1 fruit fly cellular context compared by ENCODE assay signal in the genomic region with DNA sequence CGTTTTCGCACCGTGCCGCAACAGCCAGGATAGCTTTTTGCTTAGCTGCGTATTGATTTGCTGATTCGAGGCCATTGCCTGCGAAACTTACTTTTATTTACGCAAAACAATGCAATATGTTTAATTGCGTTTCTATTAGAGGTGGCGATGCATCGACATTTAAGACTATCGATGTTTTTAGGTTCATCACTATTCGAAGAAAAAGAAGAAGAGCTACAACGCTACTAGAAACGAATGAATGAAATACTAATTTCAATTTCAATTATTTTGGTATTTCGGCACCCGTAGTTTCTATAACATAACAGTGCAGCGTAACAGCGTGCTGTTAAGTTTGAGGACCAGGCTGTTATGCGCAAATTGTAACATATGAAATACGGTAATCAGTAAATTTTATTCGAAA.
TF ChIP-seq lines count a peak whose summit lies in the region.

Gene Tpt (minus strand): TSS at position 155 of the 400 bp plus-strand sequence.
Gene mkg-p (minus strand): TSS at position 155 of the 400 bp plus-strand sequence.
Gene CG13667 (plus strand): TSS at position 332 of the 400 bp plus-strand sequence.

TF ChIP-seq in whole organism, embryonic, 481 proteins besides CTCF, POLR2A, EP300 and RAD21 (continued from another document):
- TF ChIP-seq mld (GFP tag; IDR thresholded peaks at IDR 0.05; lab: Robert Waterston, UW; ENCODE audit: partially characterized antibody) (peak; percentile 82; the same call in 2 of the 3 replicates), CG3163 (GFP tag; optimal IDR thresholded peaks at IDR 0.05; lab: Kevin White, UChicago) (no peak), CG4424 (GFP tag; optimal IDR thresholded peaks at IDR 0.05; lab: Kevin White, UChicago) (no peak), nerfin-2 (GFP tag; IDR thresholded peaks at IDR 0.05; lab: Robert Waterston, UW; ENCODE audit: partially characterized antibody) (no peak; the same call in 1 of the 2 replicates), CG13424 (tag; optimal IDR thresholded peaks at IDR 0.05; lab: Kevin White, UChicago) (no peak), pum (GFP tag; optimal IDR thresholded peaks at IDR 0.05; lab: Kevin White, UChicago) (no peak), Rx (GFP tag; IDR thresholded peaks at IDR 0.05; lab: Robert Waterston, UW) (no peak), chif (GFP tag; optimal IDR thresholded peaks at IDR 0.05; lab: Kevin White, UChicago) (no peak), kah (GFP tag; optimal IDR thresholded peaks at IDR 0.05; lab: Kevin White, UChicago) (no peak), CG9215 (GFP tag; IDR thresholded peaks at IDR 0.05; lab: Robert Waterston, UW) (no peak), CG13894 (tag; optimal IDR thresholded peaks at IDR 0.05; lab: Kevin White, UChicago) (no peak), Xbp1 (GFP tag; optimal IDR thresholded peaks at IDR 0.05; lab: Kevin White, UChicago) (no peak), emc (GFP tag; optimal IDR thresholded peaks at IDR 0.05; lab: Kevin White, UChicago) (no peak), CG30431 (GFP tag; optimal IDR thresholded peaks at IDR 0.05; lab: Kevin White, UChicago) (no peak), Neu2 (GFP tag; optimal IDR thresholded peaks at IDR 0.05; lab: Kevin White, UChicago; ENCODE audit: borderline replicate concordance) (no peak), CG7372 (GFP tag; IDR thresholded peaks at IDR 0.05; lab: Robert Waterston, UW) (no peak), CG33557 (GFP tag; optimal IDR thresholded peaks at IDR 0.05; lab: Kevin White, UChicago) (no peak), pan (optimal IDR thresholded peaks at IDR 0.05; lab: Kevin White, UChicago) (no peak), pan (GFP tag; optimal IDR thresholded peaks at IDR 0.05 in 1 of 2, IDR thresholded peaks at IDR 0.05 in 1 of 2) (no peak), CG8089 (GFP tag; optimal IDR thresholded peaks at IDR 0.05; lab: Kevin White, UChicago) (no peak), ci (GFP tag; IDR thresholded peaks at IDR 0.05; lab: Robert Waterston, UW) (no peak), Nf-YA (GFP tag; IDR thresholded peaks at IDR 0.05; lab: Robert Waterston, UW) (no peak), BtbVII (GFP tag; optimal IDR thresholded peaks at IDR 0.05; lab: Kevin White, UChicago) (no peak), CG2129 (GFP tag; IDR thresholded peaks at IDR 0.05; lab: Robert Waterston, UW; ENCODE audit: partially characterized antibody) (peak; percentile 64), CG1603 (tag; optimal IDR thresholded peaks at IDR 0.05; lab: Kevin White, UChicago) (peak; percentile 97), sim (GFP tag; IDR thresholded peaks at IDR 0.05; lab: Robert Waterston, UW) (no peak), Sox102F (GFP tag; optimal IDR thresholded peaks at IDR 0.05; lab: Kevin White, UChicago) (no peak), lov (optimal IDR thresholded peaks at IDR 0.05; lab: Kevin White, UChicago) (no peak), lov (GFP tag; IDR thresholded peaks at IDR 0.05; lab: Robert Waterston, UW) (no peak), da (GFP tag; optimal IDR thresholded peaks at IDR 0.05; lab: Kevin White, UChicago) (no peak), fru (optimal IDR thresholded peaks at IDR 0.05; lab: Kevin White, UChicago) (no peak), CG4707 (GFP tag; optimal IDR thresholded peaks at IDR 0.05; lab: Kevin White, UChicago) (no peak), CG4730 (GFP tag; IDR thresholded peaks at IDR 0.05; lab: Robert Waterston, UW) (no peak), NC2β (GFP tag; optimal IDR thresholded peaks at IDR 0.05; lab: Kevin White, UChicago) (peak; percentile 54), Ada2b (GFP tag; IDR thresholded peaks at IDR 0.05; lab: Robert Waterston, UW) (no peak), Hr51 (GFP tag; optimal IDR thresholded peaks at IDR 0.05; lab: Kevin White, UChicago) (no peak), CkIIα-i1 (GFP tag; IDR thresholded peaks at IDR 0.05; lab: Robert Waterston, UW) (no peak), ewg (GFP tag; optimal IDR thresholded peaks at IDR 0.05; lab: Kevin White, UChicago) (no peak), Hey (tag; optimal IDR thresholded peaks at IDR 0.05; lab: Kevin White, UChicago) (no peak), Drgx (GFP tag; IDR thresholded peaks at IDR 0.05; lab: Robert Waterston, UW) (no peak), Aef1 (GFP tag; IDR thresholded peaks at IDR 0.05; lab: Robert Waterston, UW) (no peak), Hand (GFP tag; optimal IDR thresholded peaks at IDR 0.05; lab: Kevin White, UChicago) (no peak), CG7357 (GFP tag; IDR thresholded peaks at IDR 0.05; lab: Robert Waterston, UW) (no peak), Antp (GFP tag; optimal IDR thresholded peaks at IDR 0.05; lab: Kevin White, UChicago) (peak; percentile 7), klu (GFP tag; IDR thresholded peaks at IDR 0.05; lab: Robert Waterston, UW) (no peak), YL-1 (GFP tag; optimal IDR thresholded peaks at IDR 0.05; lab: Kevin White, UChicago) (peak; percentile 90), ase (GFP tag; IDR thresholded peaks at IDR 0.05; lab: Robert Waterston, UW) (no peak), CG1233 (GFP tag; optimal IDR thresholded peaks at IDR 0.05; lab: Kevin White, UChicago) (no peak), CG12942 (GFP tag; optimal IDR thresholded peaks at IDR 0.05; lab: Kevin White, UChicago) (no peak), Dfd (GFP tag; optimal IDR thresholded peaks at IDR 0.05; lab: Kevin White, UChicago) (no peak), Opbp (GFP tag; IDR thresholded peaks at IDR 0.05; lab: Robert Waterston, UW; ENCODE audit: partially characterized antibody) (peak; percentile 89), CG11398 (GFP tag; optimal IDR thresholded peaks at IDR 0.05; lab: Kevin White, UChicago) (no peak), lab (GFP tag; optimal IDR thresholded peaks at IDR 0.05; lab: Kevin White, UChicago) (no peak), CG11560 (tag; IDR thresholded peaks at IDR 0.05; lab: Robert Waterston, UW) (peak; percentile 72; the same call in 1 of the 3 replicates), seq (GFP tag; IDR thresholded peaks at IDR 0.05; lab: Robert Waterston, UW) (no peak), CG8924 (tag; optimal IDR thresholded peaks at IDR 0.05; lab: Kevin White, UChicago) (peak; percentile 53), CG14441 (GFP tag; IDR thresholded peaks at IDR 0.05; lab: Robert Waterston, UW) (no peak), CG17829 (tag; optimal IDR thresholded peaks at IDR 0.05; lab: Kevin White, UChicago) (peak; percentile 42), D19B (GFP tag; optimal IDR thresholded peaks at IDR 0.05; lab: Kevin White, UChicago) (no peak), ash1 (GFP tag; optimal IDR thresholded peaks at IDR 0.05; lab: Kevin White, UChicago) (no peak), yki (optimal IDR thresholded peaks at IDR 0.05; lab: Kevin White, UChicago) (no peak), schlank (tag; optimal IDR thresholded peaks at IDR 0.05; lab: Kevin White, UChicago) (no peak), CG7839 (tag; optimal IDR thresholded peaks at IDR 0.05; lab: Kevin White, UChicago) (no peak), CG10274 (GFP tag; optimal IDR thresholded peaks at IDR 0.05; lab: Kevin White, UChicago) (no peak), ATbp (GFP tag; optimal IDR thresholded peaks at IDR 0.05; lab: Kevin White, UChicago) (no peak), btn (GFP tag; optimal IDR thresholded peaks at IDR 0.05; lab: Kevin White, UChicago) (no peak), fu2 (GFP tag; optimal IDR thresholded peaks at IDR 0.05; lab: Kevin White, UChicago) (no peak), Fer3 (tag; optimal IDR thresholded peaks at IDR 0.05; lab: Kevin White, UChicago) (no peak), ken (GFP tag; IDR thresholded peaks at IDR 0.05; lab: Robert Waterston, UW) (no peak), NfI (GFP tag; optimal IDR thresholded peaks at IDR 0.05; lab: Kevin White, UChicago) (no peak), Rfx (GFP tag; IDR thresholded peaks at IDR 0.05; lab: Robert Waterston, UW) (no peak), CG7928 (GFP tag; optimal IDR thresholded peaks at IDR 0.05; lab: Kevin White, UChicago) (no peak), CG9876 (GFP tag; optimal IDR thresholded peaks at IDR 0.05; lab: Kevin White, UChicago) (no peak), CG16863 (GFP tag; optimal IDR thresholded peaks at IDR 0.05; lab: Kevin White, UChicago) (no peak), Vsx1 (GFP tag; optimal IDR thresholded peaks at IDR 0.05; lab: Kevin White, UChicago) (no peak), HLHmδ (GFP tag; optimal IDR thresholded peaks at IDR 0.05; lab: Kevin White, UChicago) (no peak), Dbx (GFP tag; IDR thresholded peaks at IDR 0.05; lab: Robert Waterston, UW) (no peak), ftz-f1 (GFP tag; optimal IDR thresholded peaks at IDR 0.05; lab: Kevin White, UChicago) (no peak), chm (GFP tag; IDR thresholded peaks at IDR 0.05; lab: Robert Waterston, UW) (no peak), prd (optimal IDR thresholded peaks at IDR 0.05; lab: Kevin White, UChicago) (no peak), prd (GFP tag; IDR thresholded peaks at IDR 0.05; lab: Robert Waterston, UW) (0 out of 3 replicates have a peak, but pooled peaks have one; percentile 21), tgo (GFP tag; IDR thresholded peaks at IDR 0.05; lab: Robert Waterston, UW) (no peak)
TF ChIP-seq in whole organism, embryonic: peak in this region for 95.
